Worm (Caenorhabditis elegans): Measurements from ENCODE around the gene srd-36.

Gene srd-36

DNA sequence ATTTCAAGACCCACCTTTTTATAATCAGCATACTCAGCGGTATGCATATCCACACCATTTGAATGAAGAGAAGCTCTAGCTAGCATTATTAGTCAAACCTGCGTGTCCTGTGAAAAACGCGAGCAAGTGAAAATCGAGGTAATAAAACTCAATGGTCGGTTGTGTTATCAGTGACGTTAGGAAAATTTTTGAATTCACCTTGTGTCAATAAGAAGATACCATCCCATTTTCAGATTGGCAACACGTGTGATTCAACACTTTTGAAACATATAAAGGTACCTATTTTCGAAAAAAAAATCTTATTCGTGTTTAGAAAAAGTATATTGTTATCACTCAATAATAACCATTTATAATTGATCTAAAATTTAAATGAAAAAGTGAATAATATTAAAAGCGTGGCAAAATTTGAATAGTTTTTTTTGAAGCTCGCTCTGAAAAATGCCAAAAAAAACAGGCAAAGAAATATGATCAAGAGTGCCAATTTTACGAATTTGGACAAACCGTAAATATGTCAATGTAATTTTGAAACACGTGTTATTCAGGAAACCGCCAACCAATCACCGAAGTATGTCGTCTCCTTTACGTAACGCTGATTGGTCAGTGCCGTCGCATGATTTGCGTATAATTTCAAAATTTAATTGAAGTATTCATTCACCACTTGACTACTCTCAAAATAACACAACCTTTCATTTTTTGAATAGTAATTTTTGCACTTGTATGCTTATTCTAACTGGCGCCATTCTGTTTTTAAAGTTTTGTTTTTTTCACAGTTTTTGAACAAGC, 17.3 kb upstream of the srd-36 start, which contains the start of gene F46G10.1 (continued):
- TF ChIP-seq zfp-3 (GFP tag; conservative IDR thresholded peaks at IDR 0.05) = no peak
- TF ChIP-seq php-3 (GFP tag; IDR thresholded peaks at IDR 0.05) = peak; percentile 28; the same call in 1 of the 2 replicates
- TF ChIP-seq nhr-11 (tag; optimal IDR thresholded peaks at IDR 0.05) = no peak
- peak; percentile 73 for TF ChIP-seq pqm-1 (tag; optimal IDR thresholded peaks at IDR 0.05)
- no peak for TF ChIP-seq nhr-76 (tag; optimal IDR thresholded peaks at IDR 0.05)
- no peak for TF ChIP-seq unc-130 (GFP tag; optimal IDR thresholded peaks at IDR 0.05)
- no peak for TF ChIP-seq nhr-6 (tag; optimal IDR thresholded peaks at IDR 0.05)
- TF ChIP-seq egl-27 (tag; optimal IDR thresholded peaks at IDR 0.05) = no peak
- TF ChIP-seq nhr-28 (tag; optimal IDR thresholded peaks at IDR 0.05) = peak; percentile 58
- no peak for TF ChIP-seq hmg-1.1 (GFP tag; IDR thresholded peaks at IDR 0.05)
- no peak for TF ChIP-seq ZK337.2 (GFP tag; IDR thresholded peaks at IDR 0.05)
- no peak for TF ChIP-seq fkh-10 (GFP tag; optimal IDR thresholded peaks at IDR 0.05)
- no peak for TF ChIP-seq dmd-9 (GFP tag; IDR thresholded peaks at IDR 0.05)
- TF ChIP-seq zip-11 (GFP tag; IDR thresholded peaks at IDR 0.05) = no peak
- no peak for TF ChIP-seq daf-8 (GFP tag; IDR thresholded peaks at IDR 0.05)
- TF ChIP-seq F10B5.3 (tag; optimal IDR thresholded peaks at IDR 0.05) = no peak
- no peak for TF ChIP-seq ztf-11 (tag; optimal IDR thresholded peaks at IDR 0.05)
- no peak for TF ChIP-seq egl-43 (GFP tag; IDR thresholded peaks at IDR 0.05)
- no peak for TF ChIP-seq spr-3 (GFP tag; optimal IDR thresholded peaks at IDR 0.05)
- TF ChIP-seq mes-2 (tag; optimal IDR thresholded peaks at IDR 0.05; ENCODE audit: poor library complexity, severe bottlenecking) = no peak
- no peak for TF ChIP-seq lin-38 (GFP tag; IDR thresholded peaks at IDR 0.05)
- TF ChIP-seq unc-62 (GFP tag; optimal IDR thresholded peaks at IDR 0.05 in 1 of 2) = peak in 1 of 2 experiments; percentile 1
- no peak for TF ChIP-seq unc-62 (tag; optimal IDR thresholded peaks at IDR 0.05)
- no peak for TF ChIP-seq nhr-111 (GFP tag; optimal IDR thresholded peaks at IDR 0.05)
- TF ChIP-seq madf-9 (GFP tag; conservative IDR thresholded peaks at IDR 0.05) = no peak
- TF ChIP-seq nhr-237 (tag; optimal IDR thresholded peaks at IDR 0.05) = no peak
- TF ChIP-seq Y5F2A.4 (GFP tag; optimal IDR thresholded peaks at IDR 0.05) = no peak
- no peak for TF ChIP-seq ceh-32 (tag; optimal IDR thresholded peaks at IDR 0.05; ENCODE audit: poor library complexity)
- TF ChIP-seq fos-1 (tag; optimal IDR thresholded peaks at IDR 0.05) = no peak
- no peak for TF ChIP-seq nhr-42 (GFP tag; IDR thresholded peaks at IDR 0.05)
- no peak for TF ChIP-seq T26A8.4 (GFP tag; IDR thresholded peaks at IDR 0.05)
- TF ChIP-seq mxl-2 (GFP tag; conservative IDR thresholded peaks at IDR 0.05) = no peak
- no peak for TF ChIP-seq vab-7 (GFP tag; IDR thresholded peaks at IDR 0.05)
- TF ChIP-seq ces-1 (GFP tag; optimal IDR thresholded peaks at IDR 0.05) = no peak
- no peak for TF ChIP-seq F44E2.7 (GFP tag; IDR thresholded peaks at IDR 0.05)
- no peak for TF ChIP-seq ceh-62 (tag; optimal IDR thresholded peaks at IDR 0.05)
- TF ChIP-seq hlh-30 (tag; optimal IDR thresholded peaks at IDR 0.05; ENCODE audit: insufficient read depth) = peak; percentile 21
- TF ChIP-seq aly-2 (tag; optimal IDR thresholded peaks at IDR 0.05) = no peak
- no peak for TF ChIP-seq ceh-44 (GFP tag; IDR thresholded peaks at IDR 0.05)
- TF ChIP-seq nhr-77 (tag; optimal IDR thresholded peaks at IDR 0.05) = peak; percentile 39
- TF ChIP-seq Y48G9A.11 (GFP tag; IDR thresholded peaks at IDR 0.05) = no peak
- no peak for TF ChIP-seq tra-1 (GFP tag; IDR thresholded peaks at IDR 0.05)

DNA sequence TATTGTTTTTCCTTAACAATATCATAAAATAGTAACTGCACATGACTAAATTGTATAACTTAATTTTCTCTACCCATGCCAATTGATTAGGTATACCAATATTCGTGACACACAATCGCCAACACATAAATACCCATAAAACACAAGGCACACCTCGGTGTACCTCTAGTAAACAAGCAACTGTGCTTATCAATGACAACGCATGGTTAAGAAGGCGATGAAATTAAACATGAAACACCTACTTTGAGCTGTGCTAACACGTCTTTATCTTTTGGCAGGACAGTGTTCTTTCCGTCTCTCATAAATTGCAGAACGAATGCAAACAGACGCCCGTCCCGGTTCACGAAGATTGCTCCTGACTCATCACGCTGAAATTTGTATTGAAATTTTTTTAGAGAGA, 16.2 kb upstream of the srd-36 start:
- TF ChIP-seq F10B5.3 (tag; optimal IDR thresholded peaks at IDR 0.05) (no peak), mdl-1 (tag; optimal IDR thresholded peaks at IDR 0.05) (peak in 1 of 2 experiments; percentile 62), attf-4 (tag; optimal IDR thresholded peaks at IDR 0.05) (no peak), hlh-11 (tag; optimal IDR thresholded peaks at IDR 0.05) (peak; percentile 91), mxl-2 (GFP tag; conservative IDR thresholded peaks at IDR 0.05) (no peak), mep-1 (tag; optimal IDR thresholded peaks at IDR 0.05) (peak; percentile 34), zip-2 (tag; optimal IDR thresholded peaks at IDR 0.05) (peak; percentile 27), Y48G9A.11 (GFP tag; IDR thresholded peaks at IDR 0.05) (no peak), mxl-3 (GFP tag; optimal IDR thresholded peaks at IDR 0.05) (peak; percentile 67), pqm-1 (tag; optimal IDR thresholded peaks at IDR 0.05) (peak; percentile 92), nhr-102 (tag; optimal IDR thresholded peaks at IDR 0.05) (peak; percentile 74), nhr-10 (tag; optimal IDR thresholded peaks at IDR 0.05) (peak; percentile 58), mes-2 (tag; optimal IDR thresholded peaks at IDR 0.05; ENCODE audit: poor library complexity, severe bottlenecking) (peak; percentile 27), daf-16 (GFP tag; optimal IDR thresholded peaks at IDR 0.05) (peak in 1 of 2 experiments; percentile 86), daf-16 (tag; optimal IDR thresholded peaks at IDR 0.05) (peak; percentile 100), tra-1 (GFP tag; IDR thresholded peaks at IDR 0.05) (peak; percentile 72; the same call in 1 of the 2 replicates), hlh-30 (tag; optimal IDR thresholded peaks at IDR 0.05; ENCODE audit: insufficient read depth) (peak; percentile 68)

Data from whole organism, L4 larva.